Fruit fly (Drosophila melanogaster): ENCODE results near the gene CG42394.

CG42394 gene

DNA sequence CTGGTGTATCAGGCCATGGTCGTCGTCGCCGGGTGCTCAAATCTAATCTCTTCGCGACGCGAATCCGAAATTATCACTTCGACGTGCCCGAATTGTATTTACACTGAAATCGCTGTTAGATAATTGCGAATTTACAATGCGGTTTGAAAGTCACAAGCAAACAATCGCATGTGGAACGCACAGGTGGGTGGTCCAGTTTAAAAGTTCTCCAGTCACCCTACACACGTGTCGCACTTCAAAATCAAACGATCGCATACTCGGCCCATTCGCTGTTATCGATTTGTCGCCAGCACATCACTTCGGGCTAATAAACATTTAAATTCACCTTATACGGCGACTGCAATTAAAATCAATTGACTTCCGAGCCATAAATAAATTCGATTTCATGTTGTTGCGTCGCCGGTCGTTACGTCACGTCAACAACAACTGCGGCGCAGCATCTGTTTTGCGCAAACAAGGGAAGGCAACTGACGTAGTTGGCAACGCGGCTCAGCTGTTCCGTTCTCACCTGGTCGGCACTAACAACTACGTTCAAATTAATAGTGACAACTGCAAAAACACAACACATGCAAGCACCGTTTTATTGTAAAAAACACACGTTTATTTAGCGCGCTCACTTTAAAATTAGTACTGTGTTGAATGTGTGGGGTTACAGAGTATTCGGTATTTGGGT, 13.3 kb downstream of the CG42394 start, which contains the start of gene CG6574 (continued):
- TF ChIP-seq bigmax (GFP tag; optimal IDR thresholded peaks at IDR 0.05) (no peak), lmd (GFP tag; IDR thresholded peaks at IDR 0.05) (no peak), pho (GFP tag; optimal IDR thresholded peaks at IDR 0.05) (no peak), fd64A (GFP tag; optimal IDR thresholded peaks at IDR 0.05) (no peak), Doc3 (GFP tag; IDR thresholded peaks at IDR 0.05; ENCODE audit: partially characterized antibody) (0 out of 3 replicates have a peak, but pooled peaks have one; percentile 6), Side (GFP tag; optimal IDR thresholded peaks at IDR 0.05) (no peak), Sin3A (optimal IDR thresholded peaks at IDR 0.05) (no peak), esg (GFP tag; conservative IDR thresholded peaks at IDR 0.05) (no peak; the same call in 1 of the 2 replicates), CG7372 (GFP tag; IDR thresholded peaks at IDR 0.05) (no peak), Drgx (GFP tag; IDR thresholded peaks at IDR 0.05) (peak; percentile 44; the same call in 1 of the 2 replicates), ato (GFP tag; IDR thresholded peaks at IDR 0.05; ENCODE audit: partially characterized antibody) (no peak), fu2 (GFP tag; optimal IDR thresholded peaks at IDR 0.05) (no peak), Ptx1 (GFP tag; IDR thresholded peaks at IDR 0.05) (no peak), sob (GFP tag; IDR thresholded peaks at IDR 0.05) (no peak), ranshi (GFP tag; IDR thresholded peaks at IDR 0.05) (no peak), Vsx1 (GFP tag; optimal IDR thresholded peaks at IDR 0.05) (no peak), CG12769 (tag; optimal IDR thresholded peaks at IDR 0.05) (peak; percentile 40), CG15011 (GFP tag; optimal IDR thresholded peaks at IDR 0.05) (no peak), dysf (GFP tag; IDR thresholded peaks at IDR 0.05) (no peak), az2 (GFP tag; optimal IDR thresholded peaks at IDR 0.05) (no peak), CG9932 (GFP tag; IDR thresholded peaks at IDR 0.05) (no peak), Atf6 (GFP tag; IDR thresholded peaks at IDR 0.05) (no peak), Ada2b (GFP tag; IDR thresholded peaks at IDR 0.05) (no peak), slbo (GFP tag; IDR thresholded peaks at IDR 0.05) (no peak), CG14667 (GFP tag; IDR thresholded peaks at IDR 0.05) (no peak), CG12659 (GFP tag; optimal IDR thresholded peaks at IDR 0.05) (no peak), CG42726 (GFP tag; IDR thresholded peaks at IDR 0.05; ENCODE audit: partially characterized antibody) (no peak), Rfx (GFP tag; IDR thresholded peaks at IDR 0.05) (no peak), chm (GFP tag; IDR thresholded peaks at IDR 0.05) (no peak), Camta (GFP tag; optimal IDR thresholded peaks at IDR 0.05) (no peak), dan (GFP tag; IDR thresholded peaks at IDR 0.05) (no peak), CG7963 (GFP tag; IDR thresholded peaks at IDR 0.05; ENCODE audit: partially characterized antibody) (no peak), Fer1 (GFP tag; optimal IDR thresholded peaks at IDR 0.05) (peak; percentile 26), CG9817 (tag; optimal IDR thresholded peaks at IDR 0.05) (no peak), org-1 (GFP tag; optimal IDR thresholded peaks at IDR 0.05) (peak; percentile 18), CG13287 (GFP tag; IDR thresholded peaks at IDR 0.05; ENCODE audit: partially characterized antibody) (no peak; the same call in 1 of the 2 replicates), schlank (tag; optimal IDR thresholded peaks at IDR 0.05) (no peak), CG4820 (GFP tag; optimal IDR thresholded peaks at IDR 0.05) (no peak), CG15073 (GFP tag; optimal IDR thresholded peaks at IDR 0.05) (no peak), tx (GFP tag; optimal IDR thresholded peaks at IDR 0.05) (no peak), CG8388 (GFP tag; optimal IDR thresholded peaks at IDR 0.05) (no peak), CG10366 (GFP tag; IDR thresholded peaks at IDR 0.05) (no peak), BtbVII (GFP tag; optimal IDR thresholded peaks at IDR 0.05) (no peak), CG13424 (tag; optimal IDR thresholded peaks at IDR 0.05) (no peak), CG32772 (GFP tag; IDR thresholded peaks at IDR 0.05) (no peak), CG16779 (GFP tag; IDR thresholded peaks at IDR 0.05) (no peak), CHES-1-like (GFP tag; optimal IDR thresholded peaks at IDR 0.05) (no peak), cato (GFP tag; optimal IDR thresholded peaks at IDR 0.05; ENCODE audit: borderline replicate concordance) (no peak), CG2199 (GFP tag; IDR thresholded peaks at IDR 0.05) (no peak), CG6272 (GFP tag; IDR thresholded peaks at IDR 0.05) (no peak), odd (GFP tag; optimal IDR thresholded peaks at IDR 0.05) (no peak), ind (GFP tag; optimal IDR thresholded peaks at IDR 0.05) (peak; percentile 6)

Data from whole organism, embryonic.